Worm (Caenorhabditis elegans): Measurements from ENCODE around the gene C01F1.5.

C01F1.5 gene

ce11 chrII:4237701-4238214 lies 43.9 kb downstream of the C01F1.5 start, which contains the start of the genes fbxc-44 and C16A11.2:
Gene fbxc-44 (minus strand): TSS chrII:4237751.
Gene C16A11.2 (plus strand): TSS chrII:4238203.
- TF ChIP-seq ceh-100 (GFP tag; IDR thresholded peaks at IDR 0.05) (peak; percentile 24; the same call in 1 of the 2 replicates), F10E7.11 (tag; optimal IDR thresholded peaks at IDR 0.05) (no peak), him-1 (tag; optimal IDR thresholded peaks at IDR 0.05) (peak; percentile 48), ztf-3 (GFP tag; optimal IDR thresholded peaks at IDR 0.05) (no peak), atf-7 (tag; optimal IDR thresholded peaks at IDR 0.05) (no peak), akir-1 (GFP tag; optimal IDR thresholded peaks at IDR 0.05) (no peak), lin-54 (GFP tag; optimal IDR thresholded peaks at IDR 0.05) (peak; percentile 46), snpc-1.3 (tag; optimal IDR thresholded peaks at IDR 0.05; ENCODE audit: insufficient read depth) (peak; percentile 17), sptf-2 (GFP tag; optimal IDR thresholded peaks at IDR 0.05) (no peak), egl-18 (GFP tag; IDR thresholded peaks at IDR 0.05) (no peak), hrde-1 (tag; optimal IDR thresholded peaks at IDR 0.05; ENCODE audit: borderline replicate concordance) (no peak), hmg-1.2 (GFP tag; IDR thresholded peaks at IDR 0.05) (no peak; the same call in 1 of the 2 replicates), fkh-3 (tag; optimal IDR thresholded peaks at IDR 0.05) (no peak), pbrm-1 (GFP tag; IDR thresholded peaks at IDR 0.05) (0 out of 2 replicates have a peak, but pooled peaks have one; percentile 40), madf-3 (GFP tag; IDR thresholded peaks at IDR 0.05) (no peak), Y79H2A.3 (GFP tag; conservative IDR thresholded peaks at IDR 0.05) (no peak), B0261.1 (tag; optimal IDR thresholded peaks at IDR 0.05) (no peak), ceh-91 (GFP tag; IDR thresholded peaks at IDR 0.05) (peak; percentile 59; the same call in 1 of the 2 replicates), athp-1 (tag; optimal IDR thresholded peaks at IDR 0.05) (peak; percentile 47), F39B2.1 (GFP tag; IDR thresholded peaks at IDR 0.05) (no peak), tlf-1 (GFP tag; optimal IDR thresholded peaks at IDR 0.05) (peak; percentile 39), F57C9.4 (tag; optimal IDR thresholded peaks at IDR 0.05) (no peak), Y56A3A.18 (GFP tag; IDR thresholded peaks at IDR 0.05) (no peak), rpc-1 (optimal IDR thresholded peaks at IDR 0.05) (peak; percentile 13), rpc-1 (tag; optimal IDR thresholded peaks at IDR 0.05) (no peak), snpc-4 (GFP tag; optimal IDR thresholded peaks at IDR 0.05) (no peak), snpc-4 (tag; optimal IDR thresholded peaks at IDR 0.05) (peak in 2 of 4 experiments; percentile 4 to 57), let-607 (tag; optimal IDR thresholded peaks at IDR 0.05) (peak in 1 of 2 experiments; percentile 9), gei-17 (GFP tag; optimal IDR thresholded peaks at IDR 0.05) (no peak), hsf-1 (GFP tag; IDR thresholded peaks at IDR 0.05) (no peak), lsy-27 (tag; optimal IDR thresholded peaks at IDR 0.05; ENCODE audit: borderline replicate concordance, insufficient read depth) (no peak), ceh-27 (GFP tag; optimal IDR thresholded peaks at IDR 0.05) (no peak), K12H6.12 (tag; optimal IDR thresholded peaks at IDR 0.05) (no peak), ama-1 (optimal IDR thresholded peaks at IDR 0.05) (no peak), ama-1 (GFP tag; optimal IDR thresholded peaks at IDR 0.05) (no peak), T26A5.8 (tag; optimal IDR thresholded peaks at IDR 0.05) (no peak), nhr-80 (tag; optimal IDR thresholded peaks at IDR 0.05) (no peak), lin-35 (GFP tag; optimal IDR thresholded peaks at IDR 0.05) (no peak), mxl-1 (tag; optimal IDR thresholded peaks at IDR 0.05) (no peak), hlh-12 (tag; optimal IDR thresholded peaks at IDR 0.05) (no peak), ekl-4 (GFP tag; IDR thresholded peaks at IDR 0.05) (no peak; the same call in 1 of the 2 replicates), ceh-79 (tag; optimal IDR thresholded peaks at IDR 0.05) (no peak), bed-1 (GFP tag; IDR thresholded peaks at IDR 0.05) (no peak), unc-62 (GFP tag; optimal IDR thresholded peaks at IDR 0.05) (no peak), F33H1.4 (GFP tag; IDR thresholded peaks at IDR 0.05) (peak; percentile 94), sdz-38 (tag; optimal IDR thresholded peaks at IDR 0.05) (no peak), nhr-90 (tag; optimal IDR thresholded peaks at IDR 0.05) (no peak), ztf-25 (GFP tag; IDR thresholded peaks at IDR 0.05) (no peak), aptf-3 (GFP tag; IDR thresholded peaks at IDR 0.05) (no peak), madf-10 (tag; optimal IDR thresholded peaks at IDR 0.05) (no peak)
